Fruit fly (Drosophila melanogaster): ENCODE measurements around the gene CG5746.

The CG5746 gene

dm6 chr3R:24333182-24333808, 15.3 kb downstream of the CG5746 start, which contains the start of the genes Rrp5 and Dis3 (continued):
- TF ChIP-seq CG14667 (GFP tag; IDR thresholded peaks at IDR 0.05) (no peak), schlank (tag; optimal IDR thresholded peaks at IDR 0.05) (no peak), MBD-R2 (GFP tag; IDR thresholded peaks at IDR 0.05) (peak; percentile 99), CG34376 (GFP tag; optimal IDR thresholded peaks at IDR 0.05) (no peak), mam (GFP tag; optimal IDR thresholded peaks at IDR 0.05) (peak; percentile 16), CG7839 (tag; optimal IDR thresholded peaks at IDR 0.05) (no peak), CG10431 (GFP tag; optimal IDR thresholded peaks at IDR 0.05) (no peak), CG13424 (tag; optimal IDR thresholded peaks at IDR 0.05) (no peak), Abd-B (GFP tag; optimal IDR thresholded peaks at IDR 0.05) (no peak), CG12659 (GFP tag; optimal IDR thresholded peaks at IDR 0.05) (no peak), Eip74EF (GFP tag; optimal IDR thresholded peaks at IDR 0.05) (no peak), CG7987 (GFP tag; optimal IDR thresholded peaks at IDR 0.05) (peak; percentile 26), Bdp1 (GFP tag; optimal IDR thresholded peaks at IDR 0.05) (peak; percentile 38), jigr1 (GFP tag; IDR thresholded peaks at IDR 0.05) (no peak), CG16779 (GFP tag; IDR thresholded peaks at IDR 0.05) (peak; percentile 54; the same call in 1 of the 2 replicates), br (optimal IDR thresholded peaks at IDR 0.05) (no peak), vfl (GFP tag; optimal IDR thresholded peaks at IDR 0.05) (no peak), Antp (GFP tag; optimal IDR thresholded peaks at IDR 0.05) (no peak), CG10654 (GFP tag; optimal IDR thresholded peaks at IDR 0.05) (no peak), Gug (GFP tag; IDR thresholded peaks at IDR 0.05) (no peak; the same call in 3 of the 4 replicates), jumu (GFP tag; optimal IDR thresholded peaks at IDR 0.05) (peak; percentile 39), CG11398 (GFP tag; optimal IDR thresholded peaks at IDR 0.05) (no peak), kah (GFP tag; optimal IDR thresholded peaks at IDR 0.05) (no peak), pros (GFP tag; optimal IDR thresholded peaks at IDR 0.05) (no peak), CG17802 (tag; optimal IDR thresholded peaks at IDR 0.05) (peak; percentile 100), Ptx1 (GFP tag; IDR thresholded peaks at IDR 0.05) (peak; percentile 45; the same call in 1 of the 2 replicates), CoRest (tag; optimal IDR thresholded peaks at IDR 0.05) (no peak), CG15696 (tag; optimal IDR thresholded peaks at IDR 0.05) (peak; percentile 29), CG15601 (tag; optimal IDR thresholded peaks at IDR 0.05) (no peak), CG5245 (GFP tag; optimal IDR thresholded peaks at IDR 0.05) (no peak), E2f1 (GFP tag; IDR thresholded peaks at IDR 0.05) (0 out of 2 replicates have a peak, but pooled peaks have one; percentile 22), pzg (GFP tag; optimal IDR thresholded peaks at IDR 0.05) (peak; percentile 97), CG13123 (GFP tag; optimal IDR thresholded peaks at IDR 0.05) (no peak), CG1602 (GFP tag; optimal IDR thresholded peaks at IDR 0.05) (peak; percentile 3), Usf (GFP tag; optimal IDR thresholded peaks at IDR 0.05) (no peak), run (tag; optimal IDR thresholded peaks at IDR 0.05) (no peak), ci (GFP tag; IDR thresholded peaks at IDR 0.05) (peak; percentile 72), CG11695 (GFP tag; IDR thresholded peaks at IDR 0.05) (no peak), sim (GFP tag; IDR thresholded peaks at IDR 0.05) (no peak), CTCF (GFP tag; optimal IDR thresholded peaks at IDR 0.05) (no peak), CG7556 (GFP tag; optimal IDR thresholded peaks at IDR 0.05) (no peak), CG8388 (GFP tag; optimal IDR thresholded peaks at IDR 0.05) (no peak), Dad (GFP tag; optimal IDR thresholded peaks at IDR 0.05) (peak; percentile 19), HmgD (GFP tag; optimal IDR thresholded peaks at IDR 0.05) (peak; percentile 91), CG14860 (GFP tag; IDR thresholded peaks at IDR 0.05; ENCODE audit: partially characterized antibody) (0 out of 3 replicates have a peak, but pooled peaks have one; percentile 20), hb (GFP tag; IDR thresholded peaks at IDR 0.05; ENCODE audit: partially characterized antibody) (no peak), gsb (GFP tag; IDR thresholded peaks at IDR 0.05) (no peak), CG4424 (GFP tag; optimal IDR thresholded peaks at IDR 0.05) (no peak), Sry-β (GFP tag; optimal IDR thresholded peaks at IDR 0.05) (no peak), CG8359 (GFP tag; optimal IDR thresholded peaks at IDR 0.05; ENCODE audit: borderline replicate concordance) (no peak), wor (GFP tag; IDR thresholded peaks at IDR 0.05) (no peak)
